Fruit fly (Drosophila melanogaster) whole organism, embryonic: ENCODE measurements around the gene Polr3H.

Experiments
- ATbp ChIP-seq: fragments of 200-800 bp; sonication (Bioruptor generic); optimal IDR thresholded peaks from 2 replicates; lab custom pipeline; 2017; ENCODE audit warnings: missing biosample characterization, mild to moderate bottlenecking, missing genetic modification characterization, missing genetic modification reagents
- Atf-2 ChIP-seq: fragments of 200-800 bp; sonication (Bioruptor generic); optimal IDR thresholded peaks from 2 replicates; lab custom pipeline; 2016; ENCODE audit warnings: missing biosample characterization, missing genetic modification characterization
- CG10147 ChIP-seq: fragments of 200-800 bp; sonication (Bioruptor generic); optimal IDR thresholded peaks from 2 replicates; lab custom pipeline; 2019; ENCODE audit warnings: missing biosample characterization, mild to moderate bottlenecking, missing genetic modification characterization, moderate library complexity
- CG12071 ChIP-seq: fragments of 200-800 bp; sonication (Bioruptor generic); optimal IDR thresholded peaks from 3 replicates; lab custom pipeline; 2018; ENCODE audit warnings: missing biosample characterization, mild to moderate bottlenecking, missing genetic modification characterization
- CG12744 ChIP-seq: fragments of 200-800 bp; sonication (Bioruptor generic); optimal IDR thresholded peaks from 2 replicates; lab custom pipeline; 2016; ENCODE audit warnings: missing biosample characterization, missing genetic modification characterization
- CG13296 ChIP-seq: fragments of 200-800 bp; sonication (Bioruptor generic); optimal IDR thresholded peaks from 3 replicates; lab custom pipeline; 2018; ENCODE audit warnings: missing biosample characterization, mild to moderate bottlenecking, missing genetic modification characterization
- CG15696 ChIP-seq: fragments of 200-800 bp; sonication (Bioruptor generic); optimal IDR thresholded peaks from 2 replicates; lab custom pipeline; 2019; ENCODE audit warnings: missing biosample characterization, mild to moderate bottlenecking, missing genetic modification characterization, moderate library complexity
- CG2199 ChIP-seq: fragments of 200-800 bp; sonication (Bioruptor generic); IDR thresholded peaks from 3 replicates; pipeline ENCODE4 v1.3.6; 2022; ENCODE audit warnings: missing biosample characterization, missing genetic modification characterization
- CG3065 ChIP-seq: fragments of 200-800 bp; sonication (Bioruptor generic); optimal IDR thresholded peaks from 2 replicates; lab custom pipeline; 2016; ENCODE audit warnings: missing biosample characterization, missing genetic modification characterization
- CG31365 ChIP-seq: fragments of 200-800 bp; sonication (Bioruptor generic); optimal IDR thresholded peaks from 2 replicates; lab custom pipeline; 2018; ENCODE audit warnings: missing biosample characterization, mild to moderate bottlenecking, missing genetic modification characterization
- CG4707 ChIP-seq: fragments of 200-800 bp; sonication (Bioruptor generic); optimal IDR thresholded peaks from 2 replicates; lab custom pipeline; 2018; ENCODE audit warnings: missing biosample characterization, mild to moderate bottlenecking, missing genetic modification characterization, moderate library complexity
- CG4854 ChIP-seq: fragments of 200-800 bp; sonication (Bioruptor generic); optimal IDR thresholded peaks from 2 replicates; lab custom pipeline; 2016; ENCODE audit warnings: missing biosample characterization, missing genetic modification characterization, inconsistent platforms
- CG7372 ChIP-seq: fragments of 200-800 bp; sonication (Bioruptor generic); IDR thresholded peaks from 2 replicates; pipeline ENCODE4 v1.3.6; 2022; ENCODE audit warnings: missing biosample characterization, missing genetic modification characterization
- CG7928 ChIP-seq: fragments of 200-800 bp; sonication (Bioruptor generic); optimal IDR thresholded peaks from 2 replicates; lab custom pipeline; 2017; ENCODE audit warnings: missing biosample characterization, mild to moderate bottlenecking, missing genetic modification characterization
- CG9215 ChIP-seq: fragments of 200-800 bp; sonication (Bioruptor generic); IDR thresholded peaks from 2 replicates; pipeline ENCODE4 v1.3.6; 2022; ENCODE audit warnings: missing biosample characterization, missing genetic modification characterization
- CG9609 ChIP-seq: fragments of 200-800 bp; sonication (Bioruptor generic); optimal IDR thresholded peaks from 3 replicates; lab custom pipeline; 2016; ENCODE audit warnings: missing biosample characterization, missing genetic modification characterization
- CkIIα-i1 ChIP-seq: fragments of 200-800 bp; sonication (Bioruptor generic); IDR thresholded peaks from 2 replicates; pipeline ENCODE4 v1.3.6; 2022; ENCODE audit warnings: missing biosample characterization, missing genetic modification characterization
- D ChIP-seq, 2 experiments: fragments of 200-800 bp in 1 of 2; fragments of >200 bp in 1 of 2; sonication (Bioruptor generic) in 1 of 2; optimal IDR thresholded peaks; 2 replicates in 1 of 2; 3 replicates in 1 of 2; lab custom pipeline; 2017; ENCODE audit warnings: mild to moderate bottlenecking in 1 of 2, missing biosample characterization in 1 of 2, missing genetic modification characterization in 1 of 2, missing genetic modification reagents in 1 of 2
- D19A ChIP-seq: fragments of 200-800 bp; optimal IDR thresholded peaks from 3 replicates; lab custom pipeline; 2019; ENCODE audit warnings: missing biosample characterization, mild to moderate bottlenecking, missing genetic modification characterization, moderate library complexity
- Dfd ChIP-seq, 2 experiments: fragments of >200 bp; optimal IDR thresholded peaks; 2 replicates each; lab custom pipeline; 2017; ENCODE audit warnings: missing biosample characterization in 2 of 2, missing genetic modification characterization in 2 of 2
- Dll ChIP-seq: fragments of 200-800 bp; sonication (Bioruptor generic); IDR thresholded peaks from 4 replicates; pipeline ENCODE4 v1.3.6; 2022; ENCODE audit warnings: missing biosample characterization, missing genetic modification characterization; ENCODE audit not compliant: partially characterized antibody
- HHEX ChIP-seq: fragments of 200-800 bp; sonication (Bioruptor generic); optimal IDR thresholded peaks from 3 replicates; lab custom pipeline; 2017; ENCODE audit warnings: missing biosample characterization, mild to moderate bottlenecking, missing genetic modification characterization, missing genetic modification reagents
- MBD-R2 ChIP-seq: fragments of 200-800 bp; sonication (Bioruptor generic); IDR thresholded peaks from 2 replicates; pipeline ENCODE4 v1.3.6; 2022; ENCODE audit warnings: missing biosample characterization, missing genetic modification characterization
- MESR4 ChIP-seq: fragments of 200-800 bp; sonication (Bioruptor generic); optimal IDR thresholded peaks from 2 replicates; lab custom pipeline; 2018; ENCODE audit warnings: missing biosample characterization, mild to moderate bottlenecking, missing genetic modification characterization, moderate library complexity
- Max ChIP-seq: fragments of 200-800 bp; sonication (Bioruptor generic); optimal IDR thresholded peaks from 2 replicates; lab custom pipeline; 2016; ENCODE audit warnings: missing biosample characterization, mild to moderate bottlenecking, missing genetic modification characterization
- Sox100B ChIP-seq: fragments of 200-800 bp; sonication (Bioruptor generic); optimal IDR thresholded peaks from 3 replicates; lab custom pipeline; 2018; ENCODE audit warnings: missing biosample characterization, mild to moderate bottlenecking, missing genetic modification characterization
- Spps ChIP-seq: fragments of 200-800 bp; sonication (Bioruptor generic); optimal IDR thresholded peaks from 2 replicates; lab custom pipeline; 2018; ENCODE audit warnings: missing biosample characterization, mild to moderate bottlenecking, missing genetic modification characterization
- Ssrp ChIP-seq: fragments of 200-800 bp; sonication (Bioruptor generic); optimal IDR thresholded peaks from 2 replicates; lab custom pipeline; 2018; ENCODE audit warnings: missing biosample characterization, mild to moderate bottlenecking, missing genetic modification characterization, moderate library complexity
- Trl ChIP-seq, 3 experiments: fragments of >200 bp in 2 of 3; fragments of 200-800 bp in 1 of 3; sonication (Bioruptor generic) in 1 of 3; optimal IDR thresholded peaks; 2 replicates in 1 of 3; 3 replicates in 2 of 3; lab custom pipeline; 2016 to 2017; ENCODE audit warnings: missing biosample characterization in 1 of 3, missing genetic modification characterization in 1 of 3
- Vsx1 ChIP-seq: fragments of 200-800 bp; sonication (Bioruptor generic); optimal IDR thresholded peaks from 2 replicates; lab custom pipeline; 2017; ENCODE audit warnings: missing biosample characterization, mild to moderate bottlenecking, missing genetic modification characterization, missing genetic modification reagents
- amos ChIP-seq: fragments of 200-800 bp; sonication (Bioruptor generic); IDR thresholded peaks from 2 replicates; pipeline ENCODE4 v1.3.6; 2022; ENCODE audit warnings: missing biosample characterization, missing genetic modification characterization; ENCODE audit not compliant: partially characterized antibody
- ato ChIP-seq: fragments of 200-800 bp; sonication (Bioruptor generic); IDR thresholded peaks from 2 replicates; pipeline ENCODE4 v1.3.6; 2022; ENCODE audit warnings: missing biosample characterization, missing genetic modification characterization; ENCODE audit not compliant: partially characterized antibody
- cg ChIP-seq: fragments of 200-800 bp; sonication (Bioruptor generic); optimal IDR thresholded peaks from 3 replicates; lab custom pipeline; 2019; ENCODE audit warnings: missing biosample characterization, mild to moderate bottlenecking, missing genetic modification characterization, moderate library complexity
- ci ChIP-seq: fragments of 200-800 bp; sonication (Bioruptor generic); IDR thresholded peaks from 3 replicates; pipeline ENCODE4 v1.3.6; 2022; ENCODE audit warnings: missing biosample characterization, missing genetic modification characterization
- fd64A ChIP-seq: fragments of 200-800 bp; sonication (Bioruptor generic); optimal IDR thresholded peaks from 3 replicates; lab custom pipeline; 2018; ENCODE audit warnings: missing biosample characterization, mild to moderate bottlenecking, missing genetic modification characterization
- gem ChIP-seq: fragments of 200-800 bp; sonication (Bioruptor generic); optimal IDR thresholded peaks from 2 replicates; lab custom pipeline; 2019; ENCODE audit warnings: missing biosample characterization, mild to moderate bottlenecking, missing genetic modification characterization, moderate library complexity
- grau ChIP-seq: fragments of 200-800 bp; optimal IDR thresholded peaks from 3 replicates; lab custom pipeline; 2019; ENCODE audit warnings: missing biosample characterization, mild to moderate bottlenecking, missing genetic modification characterization, moderate library complexity
- hb ChIP-seq: fragments of 200-800 bp; sonication (Bioruptor generic); IDR thresholded peaks from 3 replicates; pipeline ENCODE4 v1.3.6; 2022; ENCODE audit warnings: missing biosample characterization, missing genetic modification characterization; ENCODE audit not compliant: partially characterized antibody
- lola ChIP-seq, 3 experiments: fragments of >200 bp in 2 of 3; fragments of 200-800 bp in 1 of 3; sonication (Bioruptor generic) in 1 of 3; optimal IDR thresholded peaks; 2 replicates each; lab custom pipeline; 2017 to 2019; ENCODE audit warnings: missing biosample characterization in 3 of 3, missing genetic modification characterization in 3 of 3, mild to moderate bottlenecking in 1 of 3, moderate library complexity in 1 of 3
- psq ChIP-seq: fragments of 200-800 bp; sonication (Bioruptor generic); optimal IDR thresholded peaks from 2 replicates; lab custom pipeline; 2017; ENCODE audit warnings: missing biosample characterization, missing genetic modification characterization
- ro ChIP-seq: fragments of 200-800 bp; sonication (Bioruptor generic); IDR thresholded peaks from 2 replicates; pipeline ENCODE4 v1.3.6; 2022; ENCODE audit warnings: missing biosample characterization, missing genetic modification characterization
- row ChIP-seq: fragments of 200-800 bp; sonication (Bioruptor generic); IDR thresholded peaks from 3 replicates; pipeline ENCODE4 v1.3.6; 2022; ENCODE audit warnings: missing biosample characterization, missing genetic modification characterization
- salm ChIP-seq: fragments of 200-800 bp; sonication (Bioruptor generic); optimal IDR thresholded peaks from 2 replicates; lab custom pipeline; 2018; ENCODE audit warnings: missing biosample characterization, mild to moderate bottlenecking, missing genetic modification characterization
- scrt ChIP-seq: fragments of 200-800 bp; sonication (Bioruptor generic); optimal IDR thresholded peaks from 2 replicates; lab custom pipeline; 2018; ENCODE audit warnings: missing biosample characterization, mild to moderate bottlenecking, missing genetic modification characterization, moderate library complexity
- tap ChIP-seq: fragments of 200-800 bp; optimal IDR thresholded peaks from 3 replicates; lab custom pipeline; 2019; ENCODE audit warnings: missing biosample characterization, mild to moderate bottlenecking, missing genetic modification characterization, moderate library complexity
- trh ChIP-seq: fragments of 200-800 bp; sonication (Bioruptor generic); optimal IDR thresholded peaks from 2 replicates; lab custom pipeline; 2016; ENCODE audit warnings: missing biosample characterization, missing genetic modification characterization
- twi ChIP-seq: fragments of 200-800 bp; optimal IDR thresholded peaks from 2 replicates; lab custom pipeline; 2019; ENCODE audit warnings: missing biosample characterization, mild to moderate bottlenecking, missing genetic modification characterization, moderate library complexity
- unpg ChIP-seq: fragments of 200-800 bp; sonication (Bioruptor generic); optimal IDR thresholded peaks from 3 replicates; lab custom pipeline; 2018; ENCODE audit warnings: missing biosample characterization, mild to moderate bottlenecking, missing genetic modification characterization, moderate library complexity
- wor ChIP-seq: fragments of 200-800 bp; sonication (Bioruptor generic); IDR thresholded peaks from 2 replicates; pipeline ENCODE4 v1.3.6; 2022; ENCODE audit warnings: missing biosample characterization, missing genetic modification characterization

Gene Polr3H

DNA sequence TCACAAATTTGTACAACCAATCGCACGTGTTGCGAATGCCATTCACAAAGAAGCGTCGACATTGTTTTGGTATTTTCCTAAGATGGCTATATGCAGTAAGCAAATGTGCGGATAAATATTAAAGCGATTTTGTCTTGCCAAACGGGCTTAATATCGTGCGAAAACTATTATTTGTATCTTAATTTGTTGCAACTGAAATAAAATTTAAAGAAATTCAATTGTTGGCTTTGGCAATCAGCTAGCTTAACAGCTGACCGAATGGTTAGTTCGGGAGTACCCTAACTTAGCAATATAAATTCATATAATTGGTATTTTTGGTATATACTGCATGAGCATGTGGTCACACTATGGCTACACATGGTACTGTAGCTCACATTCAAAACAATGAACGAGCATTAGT, at the start of gene Polr3H, which contains the start of gene RIOK1 (continued):
- TF ChIP-seq ato (GFP tag; lab: Robert Waterston, UW) (no peak), CG4707 (GFP tag; lab: Kevin White, UChicago) (no peak), Trl (optimal IDR thresholded peaks at IDR 0.05; lab: Kevin White, UChicago) (no peak), Trl (GFP tag; optimal IDR thresholded peaks at IDR 0.05; lab: Kevin White, UChicago) (peak; percentile 59), gem (tag; lab: Kevin White, UChicago) (no peak), Dll (peak; percentile 54; the same call in 1 of the 4 replicates), ci (GFP tag; lab: Robert Waterston, UW) (peak; percentile 65; the same call in 2 of the 3 replicates), CkIIα-i1 (GFP tag; lab: Robert Waterston, UW) (no peak), lola (GFP tag; optimal IDR thresholded peaks at IDR 0.05; lab: Kevin White, UChicago) (peak in 1 of 3 experiments; percentile 65), tap (tag; lab: Kevin White, UChicago) (no peak), psq (GFP tag; lab: Kevin White, UChicago) (peak; percentile 10), Spps (tag; lab: Kevin White, UChicago) (peak; percentile 27), unpg (no peak), cg (no peak), CG12744 (no peak), Vsx1 (no peak), Ssrp (tag; lab: Kevin White, UChicago) (peak; percentile 43), ATbp (no peak), hb (GFP tag; lab: Robert Waterston, UW) (no peak), CG7928 (GFP tag; lab: Kevin White, UChicago) (no peak), CG9609 (GFP tag; lab: Kevin White, UChicago) (peak; percentile 76), CG3065 (peak; percentile 25), CG15696 (peak; percentile 4), Atf-2 (GFP tag; lab: Kevin White, UChicago) (peak; percentile 61), row (peak; percentile 88), CG2199 (GFP tag; lab: Robert Waterston, UW) (0 out of 3 replicates have a peak, but pooled peaks have one; percentile 20), CG7372 (peak; percentile 54; the same call in 1 of the 2 replicates), CG9215 (GFP tag; lab: Robert Waterston, UW) (peak; percentile 40; the same call in 1 of the 2 replicates), CG4854 (GFP tag; lab: Kevin White, UChicago) (peak; percentile 47), D (optimal IDR thresholded peaks at IDR 0.05; lab: Kevin White, UChicago) (no peak), D (GFP tag; optimal IDR thresholded peaks at IDR 0.05; lab: Kevin White, UChicago) (no peak), Max (GFP tag; lab: Kevin White, UChicago) (peak; percentile 99), CG10147 (GFP tag; lab: Kevin White, UChicago) (no peak), amos (GFP tag; lab: Robert Waterston, UW) (no peak), CG31365 (tag; lab: Kevin White, UChicago) (no peak), ro (GFP tag; lab: Robert Waterston, UW) (no peak), CG13296 (GFP tag; lab: Kevin White, UChicago) (no peak), trh (GFP tag; lab: Kevin White, UChicago) (peak; percentile 29), fd64A (GFP tag; lab: Kevin White, UChicago) (no peak), Sox100B (GFP tag; lab: Kevin White, UChicago) (no peak), CG12071 (no peak), wor (GFP tag; lab: Robert Waterston, UW) (no peak), MBD-R2 (peak; percentile 88), MESR4 (peak; percentile 15), scrt (GFP tag; lab: Kevin White, UChicago) (peak; percentile 64), grau (tag; lab: Kevin White, UChicago) (no peak), HHEX (GFP tag; lab: Kevin White, UChicago) (no peak), salm (tag; lab: Kevin White, UChicago) (no peak), Dfd (GFP tag; optimal IDR thresholded peaks at IDR 0.05; lab: Kevin White, UChicago) (no peak), twi (tag; lab: Kevin White, UChicago) (no peak), D19A (tag; lab: Kevin White, UChicago) (no peak)
